Worm (Caenorhabditis elegans) whole organism, L3 larva: ENCODE data around the gene sid-2.

Experiments
- ceh-28 ChIP-seq: fragments of 150-350 bp; optimal IDR thresholded peaks from 2 replicates; lab custom pipeline; 2014; ENCODE audit warnings: missing biosample characterization, missing genetic modification reagents, missing genetic modification characterization
- sea-2 ChIP-seq: fragments of 150-350 bp; sonication (generic microtip); optimal IDR thresholded peaks from 4 replicates; lab custom pipeline; 2014; ENCODE audit warnings: missing biosample characterization, missing genetic modification reagents, missing genetic modification characterization

ce11 chrIII:13669519-13669918 is 9.7 kb upstream of the sid-2 start:
- TF ChIP-seq ceh-28 = no peak
- TF ChIP-seq sea-2 (GFP tag; lab: Kevin White, UChicago) = no peak
